Worm (Caenorhabditis elegans): ENCODE measurements around the gene C17H12.11.

Gene C17H12.11

ce11 chrIV:6790438-6791124, 11.6 kb upstream of the C17H12.11 start, which contains the start of the genes C17H12.2 and vha-8:
TSS of gene C17H12.2 (minus strand) at chrIV:6790488.
TSS of gene vha-8 (plus strand) at chrIV:6791074.
- TF ChIP-seq hpl-2 (GFP tag; optimal IDR thresholded peaks at IDR 0.05) (peak; percentile 64), fos-1 (tag; optimal IDR thresholded peaks at IDR 0.05) (peak; percentile 92), ets-5 (GFP tag; IDR thresholded peaks at IDR 0.05) (no peak), snpc-4 (tag; optimal IDR thresholded peaks at IDR 0.05) (peak; percentile 84), Y116A8C.19 (tag; optimal IDR thresholded peaks at IDR 0.05; ENCODE audit: borderline replicate concordance) (no peak), nhr-12 (tag; optimal IDR thresholded peaks at IDR 0.05) (no peak), nhr-71 (tag; optimal IDR thresholded peaks at IDR 0.05) (peak; percentile 96), irx-1 (tag; optimal IDR thresholded peaks at IDR 0.05) (peak; percentile 76), C16A3.4 (tag; optimal IDR thresholded peaks at IDR 0.05) (peak; percentile 98), ztf-4 (tag; optimal IDR thresholded peaks at IDR 0.05) (peak; percentile 79), lin-39 (tag; optimal IDR thresholded peaks at IDR 0.05) (peak; percentile 78), efl-3 (GFP tag; optimal IDR thresholded peaks at IDR 0.05) (no peak), rnt-1 (tag; optimal IDR thresholded peaks at IDR 0.05) (peak; percentile 95), lin-35 (GFP tag; optimal IDR thresholded peaks at IDR 0.05) (peak; percentile 90 to 94), nhr-47 (tag; optimal IDR thresholded peaks at IDR 0.05) (peak; percentile 94), unc-86 (tag; optimal IDR thresholded peaks at IDR 0.05) (peak; percentile 85), mab-9 (GFP tag; IDR thresholded peaks at IDR 0.05) (peak; percentile 61), blmp-1 (tag; optimal IDR thresholded peaks at IDR 0.05) (peak; percentile 93), ceh-8 (GFP tag; optimal IDR thresholded peaks at IDR 0.05) (peak; percentile 54), pqm-1 (tag; optimal IDR thresholded peaks at IDR 0.05) (no peak), elt-3 (tag; optimal IDR thresholded peaks at IDR 0.05) (peak in 4 of 6 experiments; percentile 11 to 94 (median 79)), snu-23 (GFP tag; optimal IDR thresholded peaks at IDR 0.05) (peak; percentile 98), hlh-4 (tag; optimal IDR thresholded peaks at IDR 0.05) (no peak), lir-3 (tag; optimal IDR thresholded peaks at IDR 0.05; ENCODE audit: poor library complexity) (peak; percentile 73), aha-1 (tag; optimal IDR thresholded peaks at IDR 0.05) (peak; percentile 27), nhr-90 (tag; optimal IDR thresholded peaks at IDR 0.05; ENCODE audit: poor library complexity) (peak; percentile 89), dpl-1 (GFP tag; optimal IDR thresholded peaks at IDR 0.05) (peak; percentile 83 to 88 (median 86)), lin-14 (GFP tag; optimal IDR thresholded peaks at IDR 0.05) (peak; percentile 97), lin-13 (GFP tag; optimal IDR thresholded peaks at IDR 0.05) (peak; percentile 93), sox-4 (tag; optimal IDR thresholded peaks at IDR 0.05) (no peak), F16B12.6 (tag; optimal IDR thresholded peaks at IDR 0.05) (peak; percentile 63), alr-1 (tag; optimal IDR thresholded peaks at IDR 0.05; ENCODE audit: borderline replicate concordance) (no peak), tlp-1 (tag; optimal IDR thresholded peaks at IDR 0.05) (no peak), ama-1 (optimal IDR thresholded peaks at IDR 0.05) (peak; percentile 29), ceh-82 (tag; optimal IDR thresholded peaks at IDR 0.05) (peak; percentile 82 to 98 (median 84)), lin-15B (tag; optimal IDR thresholded peaks at IDR 0.05) (peak; percentile 98), nhr-19 (GFP tag; conservative IDR thresholded peaks at IDR 0.05) (peak; percentile 90), nhr-84 (tag; optimal IDR thresholded peaks at IDR 0.05) (no peak), pax-3 (tag; optimal IDR thresholded peaks at IDR 0.05) (peak; percentile 62), hlh-17 (GFP tag; optimal IDR thresholded peaks at IDR 0.05; ENCODE audit: borderline replicate concordance) (no peak), zag-1 (tag; optimal IDR thresholded peaks at IDR 0.05) (peak; percentile 75), fkh-8 (tag; optimal IDR thresholded peaks at IDR 0.05) (peak; percentile 88), ztf-11 (tag; optimal IDR thresholded peaks at IDR 0.05) (peak in 1 of 2 experiments; percentile 55), grh-1 (GFP tag; IDR thresholded peaks at IDR 0.05) (peak; percentile 86), mdl-1 (tag; optimal IDR thresholded peaks at IDR 0.05) (peak in 1 of 2 experiments; percentile 85), sup-37 (GFP tag; optimal IDR thresholded peaks at IDR 0.05) (peak; percentile 41), pag-3 (tag; optimal IDR thresholded peaks at IDR 0.05; ENCODE audit: borderline replicate concordance, insufficient read depth) (peak; percentile 66), unc-98 (GFP tag; IDR thresholded peaks at IDR 0.05) (no peak), sptf-1 (tag; optimal IDR thresholded peaks at IDR 0.05) (no peak), C04F5.9 (tag; optimal IDR thresholded peaks at IDR 0.05) (peak; percentile 76), nhr-20 (tag; optimal IDR thresholded peaks at IDR 0.05) (peak; percentile 95)
